Fruit fly (Drosophila melanogaster): Measurements from ENCODE around the gene CG13455.

DNA sequence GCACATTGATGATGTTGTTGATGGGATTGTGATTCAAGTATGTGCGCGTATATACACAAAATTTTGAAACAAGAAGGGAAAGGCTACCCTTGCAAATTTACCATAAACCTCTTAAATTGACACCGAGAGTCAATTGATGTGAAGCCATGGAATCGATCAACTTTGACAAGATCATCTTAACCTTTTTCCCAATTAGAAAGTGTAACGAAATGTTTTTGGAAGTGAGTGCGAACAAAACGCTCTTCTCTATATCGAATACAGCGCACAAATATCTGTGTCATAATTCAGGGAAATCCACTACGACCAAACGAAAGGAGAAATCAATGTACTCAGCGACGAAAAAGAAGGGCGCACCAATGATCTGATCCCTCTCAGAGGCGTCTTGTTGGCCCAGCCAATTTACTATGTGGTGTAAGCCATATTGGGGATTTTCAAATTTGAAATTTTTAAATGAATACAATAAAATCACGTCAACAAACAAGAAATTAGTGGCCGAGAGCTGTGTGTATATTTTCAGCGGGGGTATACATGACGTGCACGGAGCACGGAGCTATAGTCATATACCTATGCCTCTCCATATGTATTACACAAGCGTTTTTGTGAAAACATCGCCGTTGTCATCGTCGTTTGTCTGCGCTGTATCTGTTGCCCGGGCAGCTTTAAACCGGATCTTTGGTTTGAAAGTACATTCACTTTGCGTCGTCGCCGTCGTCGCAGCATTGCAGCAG, 37.2 kb downstream of the CG13455 start:
- TF ChIP-seq CTCF (optimal IDR thresholded peaks at IDR 0.05) (no peak), CG8478 (optimal IDR thresholded peaks at IDR 0.05) (no peak)
